Worm (Caenorhabditis elegans): ENCODE measurements around the gene Y71H2AM.3.

Y71H2AM.3 gene

DNA sequence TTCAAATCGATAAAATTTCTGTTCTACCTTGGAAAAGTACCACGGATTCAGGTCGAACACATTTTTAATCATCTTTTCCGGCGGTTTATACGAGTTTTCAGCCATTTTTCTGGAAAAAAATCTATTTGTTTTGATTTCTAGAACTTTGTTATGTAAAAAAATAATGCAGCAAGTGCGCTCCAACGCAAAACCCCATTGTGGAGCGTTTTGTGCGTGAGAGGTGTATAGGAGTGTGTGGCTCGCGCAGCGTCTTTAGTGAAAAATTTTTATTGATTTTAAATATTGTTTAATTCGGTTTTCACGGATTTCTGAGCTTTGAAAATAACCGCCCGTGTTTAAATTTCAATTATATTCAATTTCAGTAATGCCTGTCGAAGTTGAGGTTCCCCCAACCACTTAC, 19.4 kb upstream of the Y71H2AM.3 start, which contains the start of gene Y71H2AM.20 (continued):
- TF ChIP-seq ceh-44 (GFP tag; IDR thresholded peaks at IDR 0.05) (peak; percentile 45; the same call in 1 of the 2 replicates), spr-1 (tag; optimal IDR thresholded peaks at IDR 0.05) (peak; percentile 91), nhr-10 (tag; optimal IDR thresholded peaks at IDR 0.05) (peak; percentile 77), aly-2 (tag; optimal IDR thresholded peaks at IDR 0.05) (no peak), sdz-12 (GFP tag; optimal IDR thresholded peaks at IDR 0.05) (no peak), lin-38 (GFP tag; IDR thresholded peaks at IDR 0.05) (peak; percentile 99), ctbp-1 (GFP tag; IDR thresholded peaks at IDR 0.05) (peak; percentile 84), snpc-1.2 (GFP tag; IDR thresholded peaks at IDR 0.05) (no peak), nhr-111 (GFP tag; optimal IDR thresholded peaks at IDR 0.05) (no peak), lim-7 (GFP tag; IDR thresholded peaks at IDR 0.05) (no peak; the same call in 1 of the 2 replicates), pqm-1 (tag; optimal IDR thresholded peaks at IDR 0.05) (peak; percentile 83), F49E8.2 (tag; optimal IDR thresholded peaks at IDR 0.05; ENCODE audit: borderline replicate concordance) (peak; percentile 76), tag-97 (GFP tag; IDR thresholded peaks at IDR 0.05) (no peak), dmd-8 (GFP tag; IDR thresholded peaks at IDR 0.05) (no peak), ZK337.2 (GFP tag; IDR thresholded peaks at IDR 0.05) (no peak), ceh-28 (tag; optimal IDR thresholded peaks at IDR 0.05) (peak; percentile 66), lir-3 (tag; optimal IDR thresholded peaks at IDR 0.05) (no peak), mdl-1 (tag; optimal IDR thresholded peaks at IDR 0.05) (peak in 1 of 2 experiments; percentile 79), aha-1 (tag) (peak; percentile 98), hlh-11 (tag; optimal IDR thresholded peaks at IDR 0.05) (peak; percentile 91), dmd-9 (GFP tag; IDR thresholded peaks at IDR 0.05) (peak; percentile 66; the same call in 1 of the 2 replicates), ztf-11 (tag; optimal IDR thresholded peaks at IDR 0.05) (no peak), hmg-1.1 (GFP tag; IDR thresholded peaks at IDR 0.05) (peak; percentile 94), jun-1 (tag; optimal IDR thresholded peaks at IDR 0.05) (peak; percentile 76), daf-8 (GFP tag; IDR thresholded peaks at IDR 0.05) (no peak), madf-5 (GFP tag; IDR thresholded peaks at IDR 0.05) (no peak), nhr-48 (tag; optimal IDR thresholded peaks at IDR 0.05) (peak; percentile 52), hif-1 (tag; optimal IDR thresholded peaks at IDR 0.05) (peak; percentile 24 to 85), unc-62 (GFP tag; optimal IDR thresholded peaks at IDR 0.05 in 1 of 2) (peak in 1 of 2 experiments; percentile 97), unc-62 (tag; optimal IDR thresholded peaks at IDR 0.05) (no peak), lin-1 (GFP tag; IDR thresholded peaks at IDR 0.05) (peak; percentile 29; the same call in 1 of the 2 replicates), arid-1 (GFP tag; conservative IDR thresholded peaks at IDR 0.05) (peak; percentile 94), zfp-3 (GFP tag; conservative IDR thresholded peaks at IDR 0.05) (peak; percentile 83)

DNA sequence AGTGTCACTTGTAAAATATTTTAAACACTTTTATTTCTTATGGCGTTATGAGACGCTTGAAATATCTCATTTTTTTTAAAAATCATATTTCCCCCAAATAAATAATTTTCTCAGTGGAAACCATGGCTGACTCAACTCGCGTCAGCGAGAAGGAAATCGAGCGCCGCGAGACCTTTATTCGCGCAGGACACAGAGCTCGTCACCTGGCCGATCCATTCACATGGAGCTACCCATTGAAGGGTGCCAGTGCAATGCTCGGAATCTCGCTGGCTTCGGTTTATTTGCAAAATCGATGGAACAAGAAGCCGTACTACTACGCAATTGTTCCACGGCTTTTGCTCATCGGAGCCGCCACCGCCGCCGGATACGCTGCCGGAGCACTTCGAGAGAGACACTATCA, 18.5 kb upstream of the Y71H2AM.3 start, which contains the start of gene nduc-2:
nduc-2 (plus strand) TSS at position 113 of the 400 bp plus-strand sequence.
- TF ChIP-seq lin-29 (GFP tag; IDR thresholded peaks at IDR 0.05), result 0 out of 2 replicates have a peak, but pooled peaks have one; percentile 13
- peak; percentile 44; the same call in 1 of the 2 replicates for TF ChIP-seq T26A8.4 (GFP tag; IDR thresholded peaks at IDR 0.05)
- TF ChIP-seq zip-11 (GFP tag; IDR thresholded peaks at IDR 0.05), result no peak
- TF ChIP-seq php-3 (GFP tag; IDR thresholded peaks at IDR 0.05), result 0 out of 2 replicates have a peak, but pooled peaks have one; percentile 25
- TF ChIP-seq nhr-28 (tag; optimal IDR thresholded peaks at IDR 0.05), result no peak
- no peak for TF ChIP-seq sdz-12 (GFP tag; optimal IDR thresholded peaks at IDR 0.05)
- TF ChIP-seq spr-1 (tag; optimal IDR thresholded peaks at IDR 0.05), result no peak
- peak; percentile 62 for TF ChIP-seq set-16 (GFP tag; IDR thresholded peaks at IDR 0.05)
- TF ChIP-seq lin-1 (GFP tag; IDR thresholded peaks at IDR 0.05), result 0 out of 2 replicates have a peak, but pooled peaks have one; percentile 7
- TF ChIP-seq lin-38 (GFP tag; IDR thresholded peaks at IDR 0.05), result peak; percentile 67
- TF ChIP-seq zfp-3 (GFP tag; conservative IDR thresholded peaks at IDR 0.05), result peak; percentile 29; the same call in 1 of the 2 replicates
- no peak for TF ChIP-seq ceh-82 (tag; optimal IDR thresholded peaks at IDR 0.05)
- 0 out of 2 replicates have a peak, but pooled peaks have one; percentile 15 for TF ChIP-seq Y75B8A.6 (GFP tag; IDR thresholded peaks at IDR 0.05)
- peak; percentile 28; the same call in 1 of the 2 replicates for TF ChIP-seq pha-4 (GFP tag; IDR thresholded peaks at IDR 0.05)
- TF ChIP-seq pha-4 (tag; optimal IDR thresholded peaks at IDR 0.05), result no peak
- TF ChIP-seq ceh-62 (tag; optimal IDR thresholded peaks at IDR 0.05), result no peak
- TF ChIP-seq Y105C5A.15 (GFP tag; IDR thresholded peaks at IDR 0.05), result peak; percentile 66; the same call in 1 of the 2 replicates
- TF ChIP-seq D1046.2 (GFP tag; IDR thresholded peaks at IDR 0.05), result 0 out of 2 replicates have a peak, but pooled peaks have one; percentile 19
- TF ChIP-seq gei-8 (GFP tag; optimal IDR thresholded peaks at IDR 0.05), result peak; percentile 14
- TF ChIP-seq lin-13 (GFP tag; optimal IDR thresholded peaks at IDR 0.05), result no peak
- peak; percentile 41 for TF ChIP-seq ama-1 (optimal IDR thresholded peaks at IDR 0.05)
- no peak for TF ChIP-seq fos-1 (tag; optimal IDR thresholded peaks at IDR 0.05)
- TF ChIP-seq unc-62 (GFP tag; optimal IDR thresholded peaks at IDR 0.05 in 1 of 2), result peak in 1 of 2 experiments; percentile 13
- no peak for TF ChIP-seq unc-62 (tag; optimal IDR thresholded peaks at IDR 0.05)
- TF ChIP-seq aha-1 (tag), result no peak
- 0 out of 2 replicates have a peak, but pooled peaks have one; percentile 23 for TF ChIP-seq F26F4.8 (GFP tag; conservative IDR thresholded peaks at IDR 0.05)
- no peak for TF ChIP-seq ztf-11 (tag; optimal IDR thresholded peaks at IDR 0.05)

Measured in whole organism, L4 larva.